Worm (Caenorhabditis elegans) whole organism, L1 larva: Measurements from ENCODE around the gene scl-5.

Source experiments
- C04F5.9 ChIP-seq: sonication (generic microtip); optimal IDR thresholded peaks from 2 replicates; lab custom pipeline; 2016; ENCODE audit warnings: missing genetic modification characterization, missing compliant biosample characterization
- C16A3.4 ChIP-seq: fragments of 150-350 bp; optimal IDR thresholded peaks from 2 replicates; lab custom pipeline; 2014; ENCODE audit warnings: missing biosample characterization, missing genetic modification characterization
- C34B4.2 ChIP-seq: sonication (generic microtip); optimal IDR thresholded peaks from 2 replicates; lab custom pipeline; 2017; ENCODE audit warnings: mild to moderate bottlenecking, missing genetic modification characterization, missing compliant biosample characterization
- F16B12.6 ChIP-seq: fragments of 150-350 bp; optimal IDR thresholded peaks from 2 replicates; lab custom pipeline; 2014; ENCODE audit warnings: missing biosample characterization, missing genetic modification characterization
- ama-1 ChIP-seq: fragments of 150-350 bp; optimal IDR thresholded peaks from 2 replicates; lab custom pipeline; 2014
- ceh-8 ChIP-seq: fragments of 200-800 bp; sonication (Bioruptor generic); optimal IDR thresholded peaks from 2 replicates; lab custom pipeline; 2018; ENCODE audit warnings: mild to moderate bottlenecking, missing genetic modification characterization, moderate library complexity, missing compliant biosample characterization
- ceh-82 ChIP-seq, 3 experiments: fragments of 150-350 bp in 1 of 3; sonication (generic microtip) in 2 of 3; optimal IDR thresholded peaks; 2 replicates each; lab custom pipeline; 2014 to 2017; ENCODE audit warnings: missing biosample characterization in 3 of 3, missing genetic modification characterization in 3 of 3
- ceh-88 ChIP-seq: fragments of 200-800 bp; sonication (Bioruptor generic); IDR thresholded peaks from 2 replicates; pipeline ENCODE4 v1.3.6; 2022; ENCODE audit warnings: missing genetic modification characterization, missing compliant biosample characterization
- ceh-90 ChIP-seq: sonication (generic microtip); optimal IDR thresholded peaks from 2 replicates; lab custom pipeline; 2016; ENCODE audit warnings: missing genetic modification characterization, missing compliant biosample characterization
- ces-1 ChIP-seq: fragments of 150-350 bp; optimal IDR thresholded peaks from 2 replicates; lab custom pipeline; 2014; ENCODE audit warnings: missing biosample characterization, missing genetic modification reagents, missing genetic modification characterization
- efl-1 ChIP-seq, 4 experiments: fragments of 150-350 bp; optimal IDR thresholded peaks in 3 of 4; peaks in 1 of 4; 1 replicate in 1 of 4; 2 replicates in 3 of 4; lab custom pipeline; 2014; ENCODE audit warnings: missing biosample characterization in 2 of 4, missing genetic modification characterization in 2 of 4, missing genetic modification reagents in 2 of 4
- elt-2 ChIP-seq: sonication (generic microtip); optimal IDR thresholded peaks from 2 replicates; lab custom pipeline; 2016; ENCODE audit warnings: missing genetic modification characterization, mild to moderate bottlenecking, inconsistent platforms, missing compliant biosample characterization, missing genetic modification reagents
- ets-5 ChIP-seq: fragments of 200-800 bp; sonication (Bioruptor generic); IDR thresholded peaks from 2 replicates; pipeline ENCODE4 v1.3.6; 2022; ENCODE audit warnings: missing genetic modification characterization, missing compliant biosample characterization
- fkh-10 ChIP-seq: sonication (generic microtip); optimal IDR thresholded peaks from 2 replicates; lab custom pipeline; 2017; ENCODE audit warnings: missing biosample characterization, missing genetic modification reagents, missing genetic modification characterization
- fkh-4 ChIP-seq: sonication (generic microtip); optimal IDR thresholded peaks from 2 replicates; lab custom pipeline; 2016; ENCODE audit warnings: missing compliant biosample characterization, missing genetic modification characterization, borderline replicate concordance
- fkh-8 ChIP-seq: sonication (generic microtip); optimal IDR thresholded peaks from 2 replicates; lab custom pipeline; 2016; ENCODE audit warnings: mild to moderate bottlenecking, missing genetic modification characterization, missing compliant biosample characterization
- fos-1 ChIP-seq: fragments of 150-350 bp; optimal IDR thresholded peaks from 2 replicates; lab custom pipeline; 2014; ENCODE audit warnings: missing biosample characterization, missing genetic modification characterization
- grh-1 ChIP-seq: fragments of 200-800 bp; sonication (Bioruptor generic); IDR thresholded peaks from 2 replicates; pipeline ENCODE4 v1.3.6; 2022; ENCODE audit warnings: missing genetic modification reagents, missing genetic modification characterization, missing compliant biosample characterization
- hlh-4 ChIP-seq: sonication (generic microtip); optimal IDR thresholded peaks from 2 replicates; lab custom pipeline; 2016; ENCODE audit warnings: mild to moderate bottlenecking, missing genetic modification characterization, missing compliant biosample characterization
- irx-1 ChIP-seq: sonication (generic microtip); optimal IDR thresholded peaks from 2 replicates; lab custom pipeline; 2016; ENCODE audit warnings: missing genetic modification characterization, missing compliant biosample characterization
- isw-1 ChIP-seq: fragments of 200-800 bp; sonication (Bioruptor generic); IDR thresholded peaks from 2 replicates; pipeline ENCODE4 v1.3.6; 2022; ENCODE audit warnings: missing genetic modification characterization, missing compliant biosample characterization
- jun-1 ChIP-seq: fragments of 150-350 bp; optimal IDR thresholded peaks from 2 replicates; lab custom pipeline; 2014; ENCODE audit warnings: missing biosample characterization, missing genetic modification reagents, missing genetic modification characterization
- lin-13 ChIP-seq: fragments of 150-350 bp; optimal IDR thresholded peaks from 2 replicates; lab custom pipeline; 2014; ENCODE audit warnings: missing biosample characterization, missing genetic modification reagents, missing genetic modification characterization
- lin-14 ChIP-seq: fragments of 200-800 bp; sonication (Bioruptor generic); optimal IDR thresholded peaks from 2 replicates; lab custom pipeline; 2018; ENCODE audit warnings: mild to moderate bottlenecking, missing genetic modification characterization, moderate library complexity, missing compliant biosample characterization
- lin-35 ChIP-seq, 2 experiments: fragments of 150-350 bp; optimal IDR thresholded peaks; 2 replicates each; lab custom pipeline; 2014; ENCODE audit warnings: missing biosample characterization in 2 of 2, missing genetic modification characterization in 2 of 2, missing genetic modification reagents in 2 of 2
- mab-9 ChIP-seq: fragments of 200-800 bp; sonication (Bioruptor generic); IDR thresholded peaks from 2 replicates; pipeline ENCODE4 v1.3.6; 2022; ENCODE audit warnings: missing genetic modification reagents, missing genetic modification characterization, missing compliant biosample characterization
- mef-2 ChIP-seq: fragments of 150-350 bp; optimal IDR thresholded peaks from 2 replicates; lab custom pipeline; 2014; ENCODE audit warnings: missing biosample characterization, missing genetic modification characterization
- nhr-12 ChIP-seq: sonication (generic microtip); optimal IDR thresholded peaks from 2 replicates; lab custom pipeline; 2017; ENCODE audit warnings: missing biosample characterization, missing genetic modification characterization
- nhr-19 ChIP-seq: fragments of 200-800 bp; sonication (Bioruptor generic); conservative IDR thresholded peaks from 2 replicates; pipeline ENCODE4 v1.3.6; 2022; ENCODE audit warnings: missing genetic modification characterization, missing compliant biosample characterization
- nhr-237 ChIP-seq: fragments of 150-350 bp; optimal IDR thresholded peaks from 2 replicates; lab custom pipeline; 2014; ENCODE audit warnings: missing biosample characterization, missing genetic modification characterization
- nhr-47 ChIP-seq: sonication (generic microtip); optimal IDR thresholded peaks from 2 replicates; lab custom pipeline; 2016; ENCODE audit warnings: mild to moderate bottlenecking, missing genetic modification characterization, moderate library complexity, missing compliant biosample characterization
- nhr-71 ChIP-seq: sonication (generic microtip); optimal IDR thresholded peaks from 2 replicates; lab custom pipeline; 2016; ENCODE audit warnings: mild to moderate bottlenecking, missing genetic modification characterization, moderate library complexity, missing compliant biosample characterization
- nhr-85 ChIP-seq: sonication (generic microtip); peaks from one replicate; lab custom pipeline; 2016; ENCODE audit warnings: missing genetic modification characterization, inconsistent platforms, missing compliant biosample characterization
- nhr-90 ChIP-seq: sonication (generic microtip); optimal IDR thresholded peaks from 2 replicates; lab custom pipeline; 2016; ENCODE audit warnings: mild to moderate bottlenecking, missing genetic modification characterization, missing compliant biosample characterization; ENCODE audit not compliant: poor library complexity
- pax-3 ChIP-seq: fragments of 200-800 bp; sonication (Bioruptor generic); optimal IDR thresholded peaks from 2 replicates; lab custom pipeline; 2018; ENCODE audit warnings: mild to moderate bottlenecking, missing genetic modification characterization, moderate library complexity, missing compliant biosample characterization
- rnt-1 ChIP-seq: sonication (generic microtip); optimal IDR thresholded peaks from 2 replicates; lab custom pipeline; 2016; ENCODE audit warnings: mild to moderate bottlenecking, missing genetic modification characterization, moderate library complexity, missing compliant biosample characterization
- skn-1 ChIP-seq: fragments of 150-350 bp; optimal IDR thresholded peaks from 2 replicates; lab custom pipeline; 2014; ENCODE audit warnings: missing biosample characterization, missing genetic modification characterization
- snu-23 ChIP-seq: sonication (generic microtip); optimal IDR thresholded peaks from 2 replicates; lab custom pipeline; 2016; ENCODE audit warnings: missing genetic modification characterization, missing compliant biosample characterization
- sox-4 ChIP-seq: sonication (generic microtip); optimal IDR thresholded peaks from 2 replicates; lab custom pipeline; 2016; ENCODE audit warnings: missing genetic modification characterization, missing compliant biosample characterization
- sptf-1 ChIP-seq: fragments of 150-350 bp; optimal IDR thresholded peaks from 2 replicates; lab custom pipeline; 2014; ENCODE audit warnings: missing biosample characterization, missing genetic modification characterization
- sup-37 ChIP-seq: fragments of 200-800 bp; sonication (Bioruptor generic); optimal IDR thresholded peaks from 2 replicates; lab custom pipeline; 2018; ENCODE audit warnings: mild to moderate bottlenecking, missing genetic modification characterization, missing compliant biosample characterization
- swsn-7 ChIP-seq: sonication (generic microtip); optimal IDR thresholded peaks from 2 replicates; lab custom pipeline; 2016; ENCODE audit warnings: missing genetic modification characterization, missing compliant biosample characterization
- tbx-2 ChIP-seq: sonication (generic microtip); optimal IDR thresholded peaks from 2 replicates; lab custom pipeline; 2016; ENCODE audit warnings: missing genetic modification characterization, missing compliant biosample characterization
- tlp-1 ChIP-seq: fragments of 150-350 bp; optimal IDR thresholded peaks from 2 replicates; lab custom pipeline; 2014; ENCODE audit warnings: missing biosample characterization, missing genetic modification characterization
- unc-130 ChIP-seq: fragments of 150-350 bp; optimal IDR thresholded peaks from 2 replicates; lab custom pipeline; 2017; ENCODE audit warnings: missing biosample characterization, missing genetic modification characterization, inconsistent platforms
- unc-62 ChIP-seq: fragments of 150-350 bp; optimal IDR thresholded peaks from 2 replicates; lab custom pipeline; 2014; ENCODE audit warnings: missing biosample characterization, missing genetic modification reagents, missing genetic modification characterization
- unc-86 ChIP-seq: sonication (generic microtip); optimal IDR thresholded peaks from 2 replicates; lab custom pipeline; 2016; ENCODE audit warnings: missing genetic modification characterization, missing compliant biosample characterization
- unc-98 ChIP-seq: fragments of 200-800 bp; sonication (Bioruptor generic); IDR thresholded peaks from 2 replicates; pipeline ENCODE4 v1.3.6; 2022; ENCODE audit warnings: missing genetic modification characterization, missing compliant biosample characterization
- vab-15 ChIP-seq: sonication (generic microtip); optimal IDR thresholded peaks from 2 replicates; lab custom pipeline; 2017; ENCODE audit warnings: missing genotype, mild to moderate bottlenecking, missing genetic modification characterization, missing compliant biosample characterization
- xbp-1 ChIP-seq: sonication (generic microtip); optimal IDR thresholded peaks from 2 replicates; lab custom pipeline; 2016; ENCODE audit warnings: missing genetic modification characterization, missing compliant biosample characterization
- zag-1 ChIP-seq: fragments of 150-350 bp; optimal IDR thresholded peaks from 2 replicates; lab custom pipeline; 2014; ENCODE audit warnings: missing biosample characterization, missing genetic modification characterization
- ztf-4 ChIP-seq: fragments of 150-350 bp; optimal IDR thresholded peaks from 2 replicates; lab custom pipeline; 2014; ENCODE audit warnings: missing biosample characterization, missing genetic modification characterization

Gene scl-5

ce11 chrIV:13090967-13091366 is 27.2 kb downstream of the scl-5 start, which contains the start of gene col-132:
Gene col-132 (minus strand): TSS chrIV:13091067.
- TF ChIP-seq nhr-85 (tag; lab: Kevin White, UChicago) (no peak), unc-62 (GFP tag; lab: Kevin White, UChicago) (no peak), ets-5 (GFP tag; lab: Robert Waterston, UW) (no peak), nhr-90 (tag; lab: Kevin White, UChicago) (no peak), efl-1 (optimal IDR thresholded peaks at IDR 0.05; lab: Kevin White, UChicago) (no peak), efl-1 (GFP tag; optimal IDR thresholded peaks at IDR 0.05 in 1 of 2; lab: Kevin White, UChicago) (no peak), nhr-47 (tag; lab: Kevin White, UChicago) (no peak), lin-13 (GFP tag; lab: Kevin White, UChicago) (no peak), C34B4.2 (tag; lab: Kevin White, UChicago) (no peak), rnt-1 (no peak), C04F5.9 (tag; lab: Kevin White, UChicago) (no peak), ama-1 (lab: Kevin White, UChicago) (no peak), ces-1 (GFP tag; lab: Kevin White, UChicago) (no peak), swsn-7 (no peak)

- TF ChIP-seq tlp-1 (tag; lab: Kevin White, UChicago) (no peak), jun-1 (tag; lab: Kevin White, UChicago) (peak; percentile 40), ces-1 (GFP tag; lab: Kevin White, UChicago) (no peak), sptf-1 (tag; lab: Kevin White, UChicago) (no peak), ztf-4 (tag; lab: Kevin White, UChicago) (no peak), hlh-4 (tag; lab: Kevin White, UChicago) (no peak), unc-130 (tag; lab: Kevin White, UChicago) (peak; percentile 73), xbp-1 (tag; lab: Kevin White, UChicago) (peak; percentile 55), lin-35 (GFP tag; optimal IDR thresholded peaks at IDR 0.05; lab: Kevin White, UChicago) (peak; percentile 92 to 97), zag-1 (tag; lab: Kevin White, UChicago) (no peak), snu-23 (GFP tag; lab: Kevin White, UChicago) (peak; percentile 80), sup-37 (GFP tag; lab: Kevin White, UChicago) (no peak), mab-9 (no peak), C04F5.9 (tag; lab: Kevin White, UChicago) (peak; percentile 14), nhr-47 (tag; lab: Kevin White, UChicago) (peak; percentile 75), irx-1 (no peak), nhr-12 (tag; lab: Kevin White, UChicago) (no peak), ceh-88 (GFP tag; lab: Robert Waterston, UW) (no peak), ceh-8 (GFP tag; lab: Kevin White, UChicago) (no peak), nhr-237 (tag; lab: Kevin White, UChicago) (no peak), vab-15 (no peak), fkh-4 (tag; lab: Kevin White, UChicago) (no peak), lin-13 (GFP tag; lab: Kevin White, UChicago) (peak; percentile 69), F16B12.6 (tag; lab: Kevin White, UChicago) (peak; percentile 66), rnt-1 (peak; percentile 79), grh-1 (no peak), pax-3 (no peak), nhr-19 (GFP tag; lab: Robert Waterston, UW) (peak; percentile 43; the same call in 1 of the 2 replicates), nhr-71 (peak; percentile 73), ceh-82 (tag; optimal IDR thresholded peaks at IDR 0.05; lab: Kevin White, UChicago) (peak; percentile 27 to 78 (median 63)), tbx-2 (tag; lab: Kevin White, UChicago) (peak; percentile 37), skn-1 (tag; lab: Kevin White, UChicago) (peak; percentile 66), elt-2 (tag; lab: Kevin White, UChicago) (no peak), fkh-10 (GFP tag; lab: Kevin White, UChicago) (no peak), mef-2 (no peak), fos-1 (tag; lab: Kevin White, UChicago) (peak; percentile 63), isw-1 (GFP tag; lab: Robert Waterston, UW) (no peak; the same call in 1 of the 2 replicates), C16A3.4 (peak; percentile 85), sox-4 (tag; lab: Kevin White, UChicago) (no peak), ceh-90 (tag; lab: Kevin White, UChicago) (no peak), unc-86 (tag; lab: Kevin White, UChicago) (peak; percentile 37), lin-14 (GFP tag; lab: Kevin White, UChicago) (peak; percentile 67), fkh-8 (peak; percentile 56), unc-98 (GFP tag; lab: Robert Waterston, UW) (no peak)
Observed at ce11 chrIV:13093677-13094076, 29.9 kb downstream of the scl-5 start, which contains the start of the genes prcc-1 and C39E9.12. Gene prcc-1 (minus strand): TSS chrIV:13093795. Gene C39E9.12 (plus strand): TSS chrIV:13094007.
